Fruit fly (Drosophila melanogaster) whole organism, embryonic: ENCODE results near the gene CG2493.
A peak's percentile ranks its signal among the peaks of the same experiment; 100 is the strongest.

Experiments
- B-H1 ChIP-seq: fragments of 200-800 bp; sonication (Bioruptor generic); IDR thresholded peaks from 3 replicates; pipeline ENCODE4 v1.3.6; 2022; ENCODE audit warnings: missing biosample characterization, missing genetic modification characterization
- BtbVII ChIP-seq: fragments of 200-800 bp; sonication (Bioruptor generic); optimal IDR thresholded peaks from 3 replicates; lab custom pipeline; 2017; ENCODE audit warnings: missing biosample characterization, mild to moderate bottlenecking, missing genetic modification characterization
- CG10959 ChIP-seq: fragments of 200-800 bp; sonication (Bioruptor generic); IDR thresholded peaks from 2 replicates; pipeline ENCODE4 v1.3.6; 2022; ENCODE audit warnings: missing biosample characterization, missing genetic modification characterization
- CG10979 ChIP-seq: fragments of 200-800 bp; sonication (Bioruptor generic); optimal IDR thresholded peaks from 2 replicates; lab custom pipeline; 2018; ENCODE audit warnings: missing biosample characterization, mild to moderate bottlenecking, missing genetic modification characterization, moderate library complexity
- CG11247 ChIP-seq: fragments of 200-800 bp; sonication (Bioruptor generic); IDR thresholded peaks from 2 replicates; pipeline ENCODE4 v1.3.6; 2022; ENCODE audit warnings: missing biosample characterization, missing genetic modification characterization
- CG11504 ChIP-seq: fragments of 200-800 bp; sonication (Bioruptor generic); optimal IDR thresholded peaks from 3 replicates; lab custom pipeline; 2019; ENCODE audit warnings: missing biosample characterization, mild to moderate bottlenecking, missing genetic modification characterization, moderate library complexity
- CG14667 ChIP-seq: fragments of 200-800 bp; sonication (Bioruptor generic); IDR thresholded peaks from 2 replicates; pipeline ENCODE4 v1.3.6; 2022; ENCODE audit warnings: missing biosample characterization, missing genetic modification characterization
- CG16813 ChIP-seq: fragments of 200-800 bp; sonication (Bioruptor generic); IDR thresholded peaks from 3 replicates; pipeline ENCODE4 v1.3.6; 2022; ENCODE audit warnings: missing biosample characterization, missing genetic modification characterization; ENCODE audit not compliant: partially characterized antibody
- CG17359 ChIP-seq: fragments of 200-800 bp; sonication (Bioruptor generic); optimal IDR thresholded peaks from 3 replicates; lab custom pipeline; 2018; ENCODE audit warnings: missing biosample characterization, mild to moderate bottlenecking, missing genetic modification characterization, moderate library complexity
- CG18262 ChIP-seq: fragments of 200-800 bp; optimal IDR thresholded peaks from 3 replicates; lab custom pipeline; 2019; ENCODE audit warnings: missing biosample characterization, mild to moderate bottlenecking, missing genetic modification characterization, moderate library complexity
- CG32767 ChIP-seq: fragments of 200-800 bp; sonication (Bioruptor generic); IDR thresholded peaks from 2 replicates; pipeline ENCODE4 v1.3.6; 2022; ENCODE audit warnings: missing biosample characterization, missing genetic modification characterization
- CG33557 ChIP-seq: fragments of 200-800 bp; sonication (Bioruptor generic); optimal IDR thresholded peaks from 2 replicates; lab custom pipeline; 2019; ENCODE audit warnings: missing biosample characterization, mild to moderate bottlenecking, missing genetic modification characterization, moderate library complexity
- CG34376 ChIP-seq: fragments of 200-800 bp; sonication (Bioruptor generic); optimal IDR thresholded peaks from 2 replicates; lab custom pipeline; 2018; ENCODE audit warnings: missing biosample characterization, mild to moderate bottlenecking, missing genetic modification characterization
- CG3838 ChIP-seq: fragments of 200-800 bp; sonication (Bioruptor generic); optimal IDR thresholded peaks from 3 replicates; lab custom pipeline; 2016; ENCODE audit warnings: missing biosample characterization, missing genetic modification characterization
- CG7839 ChIP-seq: fragments of 200-800 bp; sonication (Bioruptor generic); optimal IDR thresholded peaks from 3 replicates; lab custom pipeline; 2018; ENCODE audit warnings: missing biosample characterization, mild to moderate bottlenecking, missing genetic modification characterization, moderate library complexity
- CG7987 ChIP-seq: fragments of 200-800 bp; sonication (Bioruptor generic); optimal IDR thresholded peaks from 2 replicates; lab custom pipeline; 2018; ENCODE audit warnings: missing biosample characterization, mild to moderate bottlenecking, missing genetic modification characterization, moderate library complexity
- Dbx ChIP-seq: fragments of 200-800 bp; sonication (Bioruptor generic); IDR thresholded peaks from 3 replicates; pipeline ENCODE4 v1.3.6; 2022; ENCODE audit warnings: missing biosample characterization, missing genetic modification characterization
- Dip3 ChIP-seq: fragments of 200-800 bp; sonication (Bioruptor generic); optimal IDR thresholded peaks from 3 replicates; lab custom pipeline; 2016; ENCODE audit warnings: missing biosample characterization, missing genetic modification characterization
- Drgx ChIP-seq: fragments of 200-800 bp; sonication (Bioruptor generic); IDR thresholded peaks from 2 replicates; pipeline ENCODE4 v1.3.6; 2022; ENCODE audit warnings: missing biosample characterization, missing genetic modification characterization
- Fer1 ChIP-seq: fragments of 200-800 bp; sonication (Bioruptor generic); optimal IDR thresholded peaks from 2 replicates; lab custom pipeline; 2017; ENCODE audit warnings: missing biosample characterization, mild to moderate bottlenecking, missing genetic modification characterization
- Gsc ChIP-seq: fragments of 200-800 bp; sonication (Bioruptor generic); IDR thresholded peaks from 2 replicates; pipeline ENCODE4 v1.3.6; 2022; ENCODE audit warnings: missing biosample characterization, missing genetic modification characterization
- Hand ChIP-seq: fragments of 200-800 bp; sonication (Bioruptor generic); optimal IDR thresholded peaks from 2 replicates; lab custom pipeline; 2017; ENCODE audit warnings: mild to moderate bottlenecking, missing biosample characterization, missing genetic modification reagents, missing genetic modification characterization
- HmgD ChIP-seq: fragments of 200-800 bp; sonication (Bioruptor generic); optimal IDR thresholded peaks from 3 replicates; lab custom pipeline; 2016; ENCODE audit warnings: missing biosample characterization, missing genetic modification characterization
- Hr3 ChIP-seq: fragments of 200-800 bp; sonication (Bioruptor generic); optimal IDR thresholded peaks from 3 replicates; lab custom pipeline; 2016; ENCODE audit warnings: missing biosample characterization, missing genetic modification characterization
- Lhr ChIP-seq: fragments of 200-800 bp; sonication (Bioruptor generic); optimal IDR thresholded peaks from 3 replicates; lab custom pipeline; 2017; ENCODE audit warnings: mild to moderate bottlenecking, missing biosample characterization, missing genetic modification reagents, missing genetic modification characterization
- Lpt ChIP-seq: fragments of >200 bp; optimal IDR thresholded peaks from 2 replicates; lab custom pipeline; 2018; ENCODE audit warnings: missing biosample characterization, missing genetic modification characterization
- Meics ChIP-seq: fragments of 200-800 bp; sonication (Bioruptor generic); optimal IDR thresholded peaks from 2 replicates; lab custom pipeline; 2017; ENCODE audit warnings: missing biosample characterization, mild to moderate bottlenecking, missing genetic modification characterization
- NC2β ChIP-seq: fragments of 200-800 bp; sonication (Bioruptor generic); optimal IDR thresholded peaks from 2 replicates; lab custom pipeline; 2016; ENCODE audit warnings: missing biosample characterization, missing genetic modification characterization
- Nf-YA ChIP-seq: fragments of 200-800 bp; sonication (Bioruptor generic); IDR thresholded peaks from 2 replicates; pipeline ENCODE4 v1.3.6; 2022; ENCODE audit warnings: missing biosample characterization, missing genetic modification characterization
- Pdp1 ChIP-seq, 2 experiments: fragments of 200-800 bp; sonication (Bioruptor generic); optimal IDR thresholded peaks; 3 replicates each; lab custom pipeline; 2016; ENCODE audit warnings: missing biosample characterization in 2 of 2, missing genetic modification characterization in 2 of 2, mild to moderate bottlenecking in 1 of 2, moderate library complexity in 1 of 2
- Tbp ChIP-seq: fragments of >200 bp; optimal IDR thresholded peaks from 2 replicates; lab custom pipeline; 2018; ENCODE audit warnings: missing biosample characterization, missing genetic modification characterization
- al ChIP-seq: fragments of 200-800 bp; sonication (Bioruptor generic); IDR thresholded peaks from 2 replicates; pipeline ENCODE4 v1.3.6; 2022; ENCODE audit warnings: missing biosample characterization, missing genetic modification characterization
- amos ChIP-seq: fragments of 200-800 bp; sonication (Bioruptor generic); IDR thresholded peaks from 2 replicates; pipeline ENCODE4 v1.3.6; 2022; ENCODE audit warnings: missing biosample characterization, missing genetic modification characterization; ENCODE audit not compliant: partially characterized antibody
- chn ChIP-seq: fragments of 200-800 bp; sonication (Bioruptor generic); optimal IDR thresholded peaks from 2 replicates; lab custom pipeline; 2016; ENCODE audit warnings: missing biosample characterization, missing genetic modification characterization
- dpn ChIP-seq, 2 experiments: fragments of 200-800 bp; sonication (Bioruptor generic); optimal IDR thresholded peaks; 3 replicates each; lab custom pipeline; 2016; ENCODE audit warnings: missing biosample characterization in 2 of 2, missing genetic modification characterization in 2 of 2
- fd102C ChIP-seq: fragments of 200-800 bp; sonication (Bioruptor generic); optimal IDR thresholded peaks from 2 replicates; lab custom pipeline; 2018; ENCODE audit warnings: missing biosample characterization, mild to moderate bottlenecking, missing genetic modification characterization, moderate library complexity
- fd3F ChIP-seq: fragments of 200-800 bp; sonication (Bioruptor generic); optimal IDR thresholded peaks from 2 replicates; lab custom pipeline; 2018; ENCODE audit warnings: missing biosample characterization, mild to moderate bottlenecking, missing genetic modification characterization, moderate library complexity
- fu2 ChIP-seq: fragments of 200-800 bp; sonication (Bioruptor generic); optimal IDR thresholded peaks from 2 replicates; lab custom pipeline; 2016; ENCODE audit warnings: missing biosample characterization, missing genetic modification characterization
- gce ChIP-seq: fragments of 200-800 bp; sonication (Bioruptor generic); IDR thresholded peaks from 3 replicates; pipeline ENCODE4 v1.3.6; 2022; ENCODE audit warnings: missing biosample characterization, missing genetic modification characterization
- grau ChIP-seq: fragments of 200-800 bp; optimal IDR thresholded peaks from 3 replicates; lab custom pipeline; 2019; ENCODE audit warnings: missing biosample characterization, mild to moderate bottlenecking, missing genetic modification characterization, moderate library complexity
- gro ChIP-seq: fragments of 200-800 bp; sonication (Bioruptor generic); optimal IDR thresholded peaks from 2 replicates; lab custom pipeline; 2016; ENCODE audit warnings: missing biosample characterization, missing genetic modification characterization
- kah ChIP-seq: fragments of 200-800 bp; sonication (Bioruptor generic); optimal IDR thresholded peaks from 2 replicates; lab custom pipeline; 2018; ENCODE audit warnings: missing biosample characterization, mild to moderate bottlenecking, missing genetic modification characterization
- ken ChIP-seq: fragments of 200-800 bp; sonication (Bioruptor generic); IDR thresholded peaks from 3 replicates; pipeline ENCODE4 v1.3.6; 2022; ENCODE audit warnings: missing biosample characterization, missing genetic modification characterization
- lmd ChIP-seq: fragments of 200-800 bp; sonication (Bioruptor generic); IDR thresholded peaks from 2 replicates; pipeline ENCODE4 v1.3.6; 2022; ENCODE audit warnings: missing biosample characterization, missing genetic modification characterization
- org-1 ChIP-seq: fragments of 200-800 bp; sonication (Bioruptor generic); optimal IDR thresholded peaks from 2 replicates; lab custom pipeline; 2017; ENCODE audit warnings: missing biosample characterization, missing genetic modification characterization
- pzg ChIP-seq: fragments of 200-800 bp; sonication (Bioruptor generic); optimal IDR thresholded peaks from 3 replicates; lab custom pipeline; 2018; ENCODE audit warnings: missing biosample characterization, mild to moderate bottlenecking, missing genetic modification characterization, moderate library complexity
- sima ChIP-seq: fragments of 200-800 bp; sonication (Bioruptor generic); optimal IDR thresholded peaks from 2 replicates; lab custom pipeline; 2016; ENCODE audit warnings: missing biosample characterization, missing genetic modification characterization
- slp2 ChIP-seq: fragments of 200-800 bp; sonication (Bioruptor generic); optimal IDR thresholded peaks from 2 replicates; lab custom pipeline; 2016; ENCODE audit warnings: missing biosample characterization, missing genetic modification characterization
- sug ChIP-seq: fragments of 200-800 bp; optimal IDR thresholded peaks from 2 replicates; lab custom pipeline; 2019; ENCODE audit warnings: missing biosample characterization, mild to moderate bottlenecking, missing genetic modification characterization, moderate library complexity
- tna ChIP-seq: fragments of 200-800 bp; sonication (Bioruptor generic); IDR thresholded peaks from 2 replicates; pipeline ENCODE4 v1.3.6; 2022; ENCODE audit warnings: missing biosample characterization, missing genetic modification characterization; ENCODE audit not compliant: partially characterized antibody

CG2493 gene

DNA sequence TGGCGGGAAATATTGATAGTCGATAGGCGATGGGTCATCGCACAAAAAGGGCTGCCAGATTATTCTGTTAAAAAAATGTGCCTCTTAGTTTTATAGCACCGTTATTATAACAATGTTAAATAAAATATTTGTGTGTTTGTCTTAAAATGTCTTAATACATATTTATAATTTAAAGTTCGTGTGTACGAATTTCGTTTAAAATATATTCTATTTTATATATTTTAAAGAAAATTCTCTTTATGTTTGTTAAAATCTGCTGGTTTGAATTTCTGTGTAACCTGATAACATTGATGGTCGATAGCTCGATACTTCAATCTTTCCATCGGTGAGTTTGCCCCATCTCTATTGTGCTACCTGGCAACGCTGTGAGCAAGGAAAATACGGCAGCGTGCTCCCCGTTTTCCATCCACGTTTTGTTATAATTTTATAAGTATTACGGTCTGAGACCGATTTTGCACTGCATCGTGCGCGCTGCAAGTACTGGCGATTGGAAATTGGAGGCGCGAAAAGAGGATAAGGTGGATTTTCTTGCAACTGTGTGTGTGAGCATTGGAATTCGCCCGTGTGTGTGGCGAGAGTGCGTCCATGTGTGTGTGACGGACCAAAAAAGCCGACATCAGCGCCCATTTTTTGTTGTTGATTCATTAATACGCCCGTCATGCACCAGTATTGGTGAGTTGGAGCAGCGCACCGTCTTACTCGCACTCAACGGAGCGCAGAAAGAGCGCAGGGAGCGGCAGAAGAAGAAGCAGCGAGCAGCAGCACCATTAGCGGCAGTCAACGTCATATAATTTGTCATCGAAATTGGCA is 46.3 kb downstream of the CG2493 start, which contains the start of the genes CG10949 and Arpc2 (continued):
- TF ChIP-seq Nf-YA (GFP tag; lab: Robert Waterston, UW) (no peak), CG33557 (GFP tag; lab: Kevin White, UChicago) (peak; percentile 60), CG7987 (GFP tag; lab: Kevin White, UChicago) (no peak), CG17359 (tag; lab: Kevin White, UChicago) (peak; percentile 58), Meics (GFP tag; lab: Kevin White, UChicago) (peak; percentile 55), amos (GFP tag; lab: Robert Waterston, UW) (peak; percentile 73), Dbx (peak; percentile 58; the same call in 2 of the 3 replicates), fd3F (GFP tag; lab: Kevin White, UChicago) (peak; percentile 59), CG10979 (tag; lab: Kevin White, UChicago) (peak; percentile 27), ken (GFP tag; lab: Robert Waterston, UW) (no peak), NC2β (GFP tag; lab: Kevin White, UChicago) (no peak), CG18262 (peak; percentile 66), CG34376 (GFP tag; lab: Kevin White, UChicago) (no peak), sug (tag; lab: Kevin White, UChicago) (peak; percentile 53), BtbVII (GFP tag; lab: Kevin White, UChicago) (no peak), Drgx (GFP tag; lab: Robert Waterston, UW) (no peak), fu2 (GFP tag; lab: Kevin White, UChicago) (no peak), Lhr (GFP tag; lab: Kevin White, UChicago) (peak; percentile 67), Hand (GFP tag; lab: Kevin White, UChicago) (no peak), slp2 (no peak), Gsc (GFP tag; lab: Robert Waterston, UW) (no peak), gce (GFP tag; lab: Robert Waterston, UW) (no peak), tna (GFP tag; lab: Robert Waterston, UW) (no peak), sima (GFP tag; lab: Kevin White, UChicago) (no peak), lmd (GFP tag; lab: Robert Waterston, UW) (no peak), grau (tag; lab: Kevin White, UChicago) (peak; percentile 72), al (GFP tag; lab: Robert Waterston, UW) (peak; percentile 63), dpn (GFP tag; optimal IDR thresholded peaks at IDR 0.05; lab: Kevin White, UChicago) (peak in 1 of 2 experiments; percentile 51), CG11247 (GFP tag; lab: Robert Waterston, UW) (0 out of 2 replicates have a peak, but pooled peaks have one; percentile 6), pzg (peak; percentile 50), CG16813 (GFP tag; lab: Robert Waterston, UW) (peak; percentile 65), CG3838 (GFP tag; lab: Kevin White, UChicago) (no peak), Hr3 (peak; percentile 70), Lpt (GFP tag; lab: Kevin White, UChicago) (no peak), CG7839 (tag; lab: Kevin White, UChicago) (peak; percentile 50), gro (GFP tag; lab: Kevin White, UChicago) (no peak), CG14667 (peak; percentile 33; the same call in 1 of the 2 replicates), fd102C (GFP tag; lab: Kevin White, UChicago) (no peak), Pdp1 (GFP tag; optimal IDR thresholded peaks at IDR 0.05; lab: Kevin White, UChicago) (no peak), Tbp (GFP tag; lab: Kevin White, UChicago) (no peak), kah (GFP tag; lab: Kevin White, UChicago) (no peak), org-1 (GFP tag; lab: Kevin White, UChicago) (no peak), Fer1 (GFP tag; lab: Kevin White, UChicago) (peak; percentile 21), CG32767 (GFP tag; lab: Robert Waterston, UW) (no peak), Dip3 (GFP tag; lab: Kevin White, UChicago) (no peak), CG11504 (tag; lab: Kevin White, UChicago) (no peak), HmgD (GFP tag; lab: Kevin White, UChicago) (no peak), chn (no peak), B-H1 (GFP tag; lab: Robert Waterston, UW) (peak; percentile 41; the same call in 1 of the 3 replicates), CG10959 (no peak)
